Worm (Caenorhabditis elegans) whole organism, L2 larva: ENCODE data around the gene gst-15.

Experiments
- C34F6.9 ChIP-seq: fragments of 150-350 bp; optimal IDR thresholded peaks from 2 replicates; lab custom pipeline; 2014; ENCODE audit warnings: missing biosample characterization, missing genetic modification characterization
- F13H6.1 ChIP-seq: sonication (generic microtip); optimal IDR thresholded peaks from 2 replicates; lab custom pipeline; 2016; ENCODE audit warnings: missing genetic modification characterization, missing compliant biosample characterization
- ZK546.5 ChIP-seq: sonication (generic microtip); optimal IDR thresholded peaks from 2 replicates; lab custom pipeline; 2017; ENCODE audit warnings: missing biosample characterization, missing genetic modification characterization
- alr-1 ChIP-seq: fragments of 150-350 bp; optimal IDR thresholded peaks from 2 replicates; lab custom pipeline; 2014; ENCODE audit warnings: missing biosample characterization, missing genetic modification characterization
- aly-2 ChIP-seq: fragments of 150-350 bp; optimal IDR thresholded peaks from 2 replicates; lab custom pipeline; 2014; ENCODE audit warnings: missing biosample characterization, missing genetic modification characterization
- ama-1 ChIP-seq: fragments of 150-350 bp; optimal IDR thresholded peaks from 2 replicates; lab custom pipeline; 2018; ENCODE audit warnings: inconsistent platforms
- ceh-16 ChIP-seq: fragments of 150-350 bp; optimal IDR thresholded peaks from 2 replicates; lab custom pipeline; 2014; ENCODE audit warnings: missing biosample characterization, missing genetic modification characterization
- ceh-82 ChIP-seq: fragments of 150-350 bp; optimal IDR thresholded peaks from 2 replicates; lab custom pipeline; 2014; ENCODE audit warnings: missing biosample characterization, missing genetic modification characterization
- crh-2 ChIP-seq: sonication (generic microtip); optimal IDR thresholded peaks from 2 replicates; lab custom pipeline; 2017; ENCODE audit warnings: missing biosample characterization, missing genetic modification characterization
- dmd-4 ChIP-seq: sonication (generic microtip); optimal IDR thresholded peaks from 2 replicates; lab custom pipeline; 2017; ENCODE audit warnings: missing biosample characterization, missing genetic modification characterization
- egl-27 ChIP-seq: sonication (generic microtip); optimal IDR thresholded peaks from 3 replicates; lab custom pipeline; 2017; ENCODE audit warnings: missing biosample characterization, missing genetic modification reagents, missing genetic modification characterization
- elt-1 ChIP-seq: fragments of 150-350 bp; optimal IDR thresholded peaks from 2 replicates; lab custom pipeline; 2014; ENCODE audit warnings: missing biosample characterization, missing genetic modification characterization
- elt-3 ChIP-seq: sonication (generic microtip); optimal IDR thresholded peaks from 2 replicates; lab custom pipeline; 2017; ENCODE audit warnings: missing biosample characterization, missing genetic modification characterization
- fos-1 ChIP-seq: fragments of 150-350 bp; optimal IDR thresholded peaks from 2 replicates; lab custom pipeline; 2014; ENCODE audit warnings: missing biosample characterization, missing genetic modification characterization
- gmeb-1 ChIP-seq: fragments of 150-350 bp; optimal IDR thresholded peaks from 2 replicates; lab custom pipeline; 2014; ENCODE audit warnings: missing biosample characterization, missing genetic modification characterization
- lin-11 ChIP-seq: fragments of 150-350 bp; sonication (generic microtip); optimal IDR thresholded peaks from 2 replicates; lab custom pipeline; 2014; ENCODE audit warnings: missing biosample characterization, missing genetic modification characterization, inconsistent platforms, mixed read lengths
- lin-13 ChIP-seq: fragments of 150-350 bp; optimal IDR thresholded peaks from 2 replicates; lab custom pipeline; 2014; ENCODE audit warnings: missing biosample characterization, missing genetic modification reagents, missing genetic modification characterization
- lsy-2 ChIP-seq, 2 experiments: fragments of 150-350 bp in 1 of 2; sonication (generic microtip) in 1 of 2; optimal IDR thresholded peaks; 2 replicates each; lab custom pipeline; 2014 to 2017; ENCODE audit warnings: missing biosample characterization in 2 of 2, missing genetic modification characterization in 2 of 2
- mbf-1 ChIP-seq: sonication (generic microtip); optimal IDR thresholded peaks from 2 replicates; lab custom pipeline; 2017; ENCODE audit warnings: missing biosample characterization, missing genetic modification characterization
- mdl-1 ChIP-seq, 2 experiments: fragments of 150-350 bp in 1 of 2; sonication (generic microtip) in 1 of 2; optimal IDR thresholded peaks; 2 replicates each; lab custom pipeline; 2017; ENCODE audit warnings: missing biosample characterization in 2 of 2, missing genetic modification characterization in 2 of 2
- nhr-10 ChIP-seq: sonication (generic microtip); optimal IDR thresholded peaks from 2 replicates; lab custom pipeline; 2017; ENCODE audit warnings: missing biosample characterization, missing genetic modification characterization
- nhr-12 ChIP-seq: fragments of 150-350 bp; optimal IDR thresholded peaks from 2 replicates; lab custom pipeline; 2014; ENCODE audit warnings: missing biosample characterization, missing genetic modification characterization
- nhr-129 ChIP-seq: fragments of 150-350 bp; optimal IDR thresholded peaks from 2 replicates; lab custom pipeline; 2014; ENCODE audit warnings: missing biosample characterization, missing genetic modification characterization
- nhr-21 ChIP-seq: fragments of 150-350 bp; optimal IDR thresholded peaks from 2 replicates; lab custom pipeline; 2014; ENCODE audit warnings: missing biosample characterization, missing genetic modification characterization
- nhr-23 ChIP-seq: fragments of 150-350 bp; optimal IDR thresholded peaks from 2 replicates; lab custom pipeline; 2014; ENCODE audit warnings: missing biosample characterization, missing genetic modification reagents, missing genetic modification characterization
- nhr-237 ChIP-seq: fragments of 150-350 bp; optimal IDR thresholded peaks from 2 replicates; lab custom pipeline; 2014; ENCODE audit warnings: missing biosample characterization, missing genetic modification characterization
- nhr-25 ChIP-seq: fragments of 150-350 bp; sonication (generic microtip); optimal IDR thresholded peaks from 3 replicates; lab custom pipeline; 2014; ENCODE audit warnings: missing biosample characterization, missing genetic modification characterization
- nhr-6 ChIP-seq: fragments of 150-350 bp; optimal IDR thresholded peaks from 2 replicates; lab custom pipeline; 2014; ENCODE audit warnings: missing biosample characterization, missing genetic modification characterization
- nhr-77 ChIP-seq: fragments of 150-350 bp; optimal IDR thresholded peaks from 2 replicates; lab custom pipeline; 2014; ENCODE audit warnings: missing biosample characterization, missing genetic modification characterization
- peb-1 ChIP-seq: fragments of 150-350 bp; optimal IDR thresholded peaks from 2 replicates; lab custom pipeline; 2014; ENCODE audit warnings: missing biosample characterization, missing genetic modification characterization
- sem-4 ChIP-seq: fragments of 150-350 bp; optimal IDR thresholded peaks from 2 replicates; lab custom pipeline; 2014; ENCODE audit warnings: missing biosample characterization, missing genetic modification reagents, missing genetic modification characterization
- skn-1 ChIP-seq: sonication (generic microtip); optimal IDR thresholded peaks from 2 replicates; lab custom pipeline; 2017; ENCODE audit warnings: missing biosample characterization, missing genetic modification characterization
- sma-3 ChIP-seq: sonication (generic microtip); optimal IDR thresholded peaks from 2 replicates; lab custom pipeline; 2016; ENCODE audit warnings: missing genetic modification reagents, missing genetic modification characterization, missing compliant biosample characterization
- sma-9 ChIP-seq, 2 experiments: fragments of 150-350 bp in 1 of 2; sonication (generic microtip) in 1 of 2; optimal IDR thresholded peaks; 2 replicates each; lab custom pipeline; 2014 to 2016; ENCODE audit warnings: missing genetic modification characterization in 2 of 2, mild to moderate bottlenecking in 1 of 2, missing biosample characterization in 1 of 2, missing compliant biosample characterization in 1 of 2, missing genetic modification reagents in 1 of 2, moderate library complexity in 1 of 2
- snpc-4 ChIP-seq: fragments of 150-350 bp; optimal IDR thresholded peaks from 2 replicates; lab custom pipeline; 2014; ENCODE audit warnings: missing biosample characterization, missing genetic modification characterization
- unc-39 ChIP-seq: fragments of 150-350 bp; optimal IDR thresholded peaks from 2 replicates; lab custom pipeline; 2014; ENCODE audit warnings: missing biosample characterization, missing genetic modification characterization
- unc-55 ChIP-seq: fragments of 150-350 bp; sonication (generic microtip); optimal IDR thresholded peaks from 3 replicates; lab custom pipeline; 2014; ENCODE audit warnings: missing biosample characterization, missing genetic modification reagents, missing genetic modification characterization
- unc-62 ChIP-seq: fragments of 150-350 bp; optimal IDR thresholded peaks from 2 replicates; lab custom pipeline; 2014; ENCODE audit warnings: missing biosample characterization, missing genetic modification reagents, missing genetic modification characterization
- zag-1 ChIP-seq: fragments of 150-350 bp; optimal IDR thresholded peaks from 2 replicates; lab custom pipeline; 2014; ENCODE audit warnings: missing biosample characterization, missing genetic modification characterization
- ztf-1 ChIP-seq: fragments of 200-800 bp; sonication (Bioruptor generic); conservative IDR thresholded peaks from 2 replicates; pipeline ENCODE4 v1.3.6; 2022; ENCODE audit warnings: missing genetic modification characterization, missing compliant biosample characterization
- ztf-11 ChIP-seq: sonication (generic microtip); optimal IDR thresholded peaks from 2 replicates; lab custom pipeline; 2017; ENCODE audit warnings: missing biosample characterization, missing genetic modification characterization

The gst-15 gene

ce11 chrII:13595279-13595678 is 17.7 kb downstream of the gst-15 start:
- TF ChIP-seq nhr-23 (no peak), sma-9 (GFP tag; optimal IDR thresholded peaks at IDR 0.05; lab: Kevin White, UChicago) (no peak), sma-9 (tag; optimal IDR thresholded peaks at IDR 0.05; lab: Kevin White, UChicago) (no peak), skn-1 (tag; lab: Kevin White, UChicago) (no peak), elt-1 (tag; lab: Kevin White, UChicago) (no peak), ztf-11 (tag; lab: Kevin White, UChicago) (no peak), sem-4 (tag; lab: Kevin White, UChicago) (no peak), elt-3 (no peak), zag-1 (tag; lab: Kevin White, UChicago) (no peak), ceh-16 (no peak), peb-1 (tag; lab: Kevin White, UChicago) (no peak)

- peak; percentile 27 for TF ChIP-seq sma-3
- no peak for TF ChIP-seq unc-55 (GFP tag; lab: Kevin White, UChicago)
Measured at ce11 chrII:13593659-13594221, 19.3 kb downstream of the gst-15 start, which contains the start of gene clec-146. TSS of gene clec-146 (minus strand) at chrII:13593774.

- TF ChIP-seq nhr-6 (tag; lab: Kevin White, UChicago): no peak
Measured at ce11 chrII:13590461-13590860, 22.5 kb downstream of the gst-15 start, which contains the start of gene clec-145. TSS of gene clec-145 (minus strand) at chrII:13590561.

ce11 chrII:13585655-13586170 is 27.3 kb downstream of the gst-15 start, which contains the start of gene Y48E1B.8:
TSS of gene Y48E1B.8 (plus strand) at chrII:13585705.
- TF ChIP-seq lin-11 (tag; lab: Kevin White, UChicago) (no peak), ztf-11 (tag; lab: Kevin White, UChicago) (no peak), mbf-1 (no peak), unc-62 (no peak), skn-1 (tag; lab: Kevin White, UChicago) (no peak), nhr-6 (tag; lab: Kevin White, UChicago) (no peak), alr-1 (tag; lab: Kevin White, UChicago) (no peak), crh-2 (tag; lab: Kevin White, UChicago) (no peak), mdl-1 (tag; optimal IDR thresholded peaks at IDR 0.05; lab: Kevin White, UChicago) (no peak)

ce11 chrII:13575018-13575948 is 37.7 kb downstream of the gst-15 start, which contains the start of the genes mrpl-37 and lin-38:
TSS of gene mrpl-37 (minus strand) at chrII:13575068.
TSS of gene lin-38 (plus strand) at chrII:13575925.
- TF ChIP-seq sem-4 (tag; lab: Kevin White, UChicago) (peak; percentile 22), ama-1 (no peak), unc-55 (GFP tag; lab: Kevin White, UChicago) (peak; percentile 96), ceh-82 (tag; lab: Kevin White, UChicago) (no peak), C34F6.9 (tag; lab: Kevin White, UChicago) (peak; percentile 65), F13H6.1 (tag; lab: Kevin White, UChicago) (peak; percentile 52), nhr-10 (tag; lab: Kevin White, UChicago) (no peak), fos-1 (tag; lab: Kevin White, UChicago) (peak; percentile 22), ztf-1 (GFP tag; lab: Robert Waterston, UW) (no peak), nhr-237 (no peak), elt-3 (no peak), ztf-11 (tag; lab: Kevin White, UChicago) (no peak), lin-13 (peak; percentile 94), nhr-21 (tag; lab: Kevin White, UChicago) (no peak), nhr-25 (tag; lab: Kevin White, UChicago) (no peak), nhr-23 (no peak), nhr-77 (no peak), skn-1 (tag; lab: Kevin White, UChicago) (no peak), dmd-4 (tag; lab: Kevin White, UChicago) (no peak), alr-1 (tag; lab: Kevin White, UChicago) (no peak), mbf-1 (no peak), nhr-12 (no peak), lin-11 (tag; lab: Kevin White, UChicago) (peak; percentile 69), egl-27 (no peak), crh-2 (tag; lab: Kevin White, UChicago) (peak; percentile 68), gmeb-1 (tag; lab: Kevin White, UChicago) (peak; percentile 62), nhr-129 (tag; lab: Kevin White, UChicago) (peak; percentile 79), aly-2 (no peak), snpc-4 (tag; lab: Kevin White, UChicago) (peak; percentile 66), unc-39 (tag; lab: Kevin White, UChicago) (no peak), ZK546.5 (tag; lab: Kevin White, UChicago) (no peak), lsy-2 (tag; optimal IDR thresholded peaks at IDR 0.05; lab: Kevin White, UChicago) (peak; percentile 30 to 79), ceh-16 (peak; percentile 31)
